Comparison of ENCODE assay signal across 4 worm cellular contexts in genomic region chrV:156044-156869, ce11.
TF ChIP-seq lines count a peak whose summit lies in the region.

TSS of gene ttb-1 (plus strand) at chrV:156819.

TF ChIP-seq in whole organism, L2 larva, 48 proteins besides CTCF, POLR2A, EP300 and RAD21:
- peak; percentile 6 for TF ChIP-seq F13H6.1 (tag; optimal IDR thresholded peaks at IDR 0.05; lab: Kevin White, UChicago)
- TF ChIP-seq gmeb-1 (tag; optimal IDR thresholded peaks at IDR 0.05; lab: Kevin White, UChicago) = peak; percentile 94
- no peak for TF ChIP-seq alr-1 (tag; optimal IDR thresholded peaks at IDR 0.05; lab: Kevin White, UChicago)
- TF ChIP-seq ztf-1 (GFP tag; conservative IDR thresholded peaks at IDR 0.05; lab: Robert Waterston, UW) = no peak
- TF ChIP-seq C34F6.9 (tag; optimal IDR thresholded peaks at IDR 0.05; lab: Kevin White, UChicago) = peak; percentile 67
- peak; percentile 37 for TF ChIP-seq nhr-129 (tag; optimal IDR thresholded peaks at IDR 0.05; lab: Kevin White, UChicago)
- no peak for TF ChIP-seq nhr-237 (tag; optimal IDR thresholded peaks at IDR 0.05; lab: Kevin White, UChicago)
- peak; percentile 32 for TF ChIP-seq snpc-4 (tag; optimal IDR thresholded peaks at IDR 0.05; lab: Kevin White, UChicago)
- TF ChIP-seq unc-55 (GFP tag; optimal IDR thresholded peaks at IDR 0.05; lab: Kevin White, UChicago) = peak; percentile 66
- peak; percentile 40 for TF ChIP-seq crh-2 (tag; optimal IDR thresholded peaks at IDR 0.05; lab: Kevin White, UChicago)
- TF ChIP-seq lsy-2 (tag; optimal IDR thresholded peaks at IDR 0.05; lab: Kevin White, UChicago) = peak in 1 of 2 experiments; percentile 76
- peak; percentile 26 for TF ChIP-seq lin-13 (GFP tag; optimal IDR thresholded peaks at IDR 0.05; lab: Kevin White, UChicago)
- peak; percentile 28 for TF ChIP-seq sma-3 (GFP tag; optimal IDR thresholded peaks at IDR 0.05; lab: Kevin White, UChicago)
- peak; percentile 7 for TF ChIP-seq egl-27 (tag; optimal IDR thresholded peaks at IDR 0.05; lab: Kevin White, UChicago)

TF ChIP-seq in whole organism, L4 larva, 104 proteins besides CTCF, POLR2A, EP300 and RAD21:
- no peak for TF ChIP-seq zip-2 (tag; optimal IDR thresholded peaks at IDR 0.05; lab: Kevin White, UChicago)
- TF ChIP-seq gei-8 (GFP tag; optimal IDR thresholded peaks at IDR 0.05; lab: Kevin White, UChicago) = no peak
- 0 out of 2 replicates have a peak, but pooled peaks have one; percentile 7 for TF ChIP-seq madf-9 (GFP tag; conservative IDR thresholded peaks at IDR 0.05; lab: Robert Waterston, UW)
- no peak for TF ChIP-seq duxl-1 (tag; optimal IDR thresholded peaks at IDR 0.05; lab: Kevin White, UChicago; ENCODE audit: poor library complexity)
- TF ChIP-seq F10B5.3 (tag; optimal IDR thresholded peaks at IDR 0.05; lab: Kevin White, UChicago) = no peak
- peak; percentile 76 for TF ChIP-seq aha-1 (tag; lab: Kevin White, UChicago)
- no peak for TF ChIP-seq dve-1 (tag; optimal IDR thresholded peaks at IDR 0.05; lab: Kevin White, UChicago; ENCODE audit: insufficient read depth)
- no peak for TF ChIP-seq daf-16 (GFP tag; optimal IDR thresholded peaks at IDR 0.05; lab: Kevin White, UChicago)
- TF ChIP-seq daf-16 (tag; optimal IDR thresholded peaks at IDR 0.05; lab: Kevin White, UChicago) = peak; percentile 2
- no peak for TF ChIP-seq R02D3.7 (tag; optimal IDR thresholded peaks at IDR 0.05; lab: Kevin White, UChicago)
- TF ChIP-seq aly-2 (tag; optimal IDR thresholded peaks at IDR 0.05; lab: Kevin White, UChicago) = no peak
- TF ChIP-seq rbr-2 (tag; optimal IDR thresholded peaks at IDR 0.05; lab: Kevin White, UChicago) = peak; percentile 4
- 0 out of 2 replicates have a peak, but pooled peaks have one; percentile 12 for TF ChIP-seq hmg-1.1 (GFP tag; IDR thresholded peaks at IDR 0.05; lab: Robert Waterston, UW)
- TF ChIP-seq unc-130 (GFP tag; optimal IDR thresholded peaks at IDR 0.05; lab: Kevin White, UChicago) = peak; percentile 27
- peak; percentile 89 for TF ChIP-seq mes-2 (tag; optimal IDR thresholded peaks at IDR 0.05; lab: Kevin White, UChicago; ENCODE audit: poor library complexity, severe bottlenecking)
- peak; percentile 98 for TF ChIP-seq T20F7.1 (GFP tag; optimal IDR thresholded peaks at IDR 0.05; lab: Kevin White, UChicago)
- no peak for TF ChIP-seq php-3 (GFP tag; IDR thresholded peaks at IDR 0.05; lab: Robert Waterston, UW)
- peak; percentile 91 for TF ChIP-seq dpl-1 (GFP tag; optimal IDR thresholded peaks at IDR 0.05; lab: Kevin White, UChicago)

TF ChIP-seq in whole organism, late embryonic, 69 proteins besides CTCF, POLR2A, EP300 and RAD21 (continues in another document):
- TF ChIP-seq ceh-24 (tag; optimal IDR thresholded peaks at IDR 0.05; lab: Kevin White, UChicago) (no peak), ets-4 (tag; optimal IDR thresholded peaks at IDR 0.05; lab: Kevin White, UChicago) (peak; percentile 35), mec-3 (tag; optimal IDR thresholded peaks at IDR 0.05; lab: Kevin White, UChicago; ENCODE audit: borderline replicate concordance) (peak; percentile 1), ref-2 (tag; optimal IDR thresholded peaks at IDR 0.05; lab: Kevin White, UChicago) (peak; percentile 68), ceh-9 (tag; optimal IDR thresholded peaks at IDR 0.05; lab: Kevin White, UChicago) (no peak), ahr-1 (tag; optimal IDR thresholded peaks at IDR 0.05; lab: Kevin White, UChicago) (no peak), hlh-8 (tag; optimal IDR thresholded peaks at IDR 0.05; lab: Kevin White, UChicago) (peak; percentile 14), ceh-6 (GFP tag; optimal IDR thresholded peaks at IDR 0.05; lab: Kevin White, UChicago) (no peak), sdc-2 (tag; optimal IDR thresholded peaks at IDR 0.05; lab: Kevin White, UChicago) (no peak), fkh-6 (tag; optimal IDR thresholded peaks at IDR 0.05; lab: Kevin White, UChicago) (no peak), pax-1 (tag; optimal IDR thresholded peaks at IDR 0.05; lab: Kevin White, UChicago) (no peak), tbx-7 (tag; optimal IDR thresholded peaks at IDR 0.05; lab: Kevin White, UChicago) (peak; percentile 67), K02D7.2 (tag; optimal IDR thresholded peaks at IDR 0.05; lab: Kevin White, UChicago) (no peak), elt-4 (tag; optimal IDR thresholded peaks at IDR 0.05; lab: Kevin White, UChicago) (no peak), nhr-11 (tag; optimal IDR thresholded peaks at IDR 0.05; lab: Kevin White, UChicago) (no peak), lim-6 (tag; optimal IDR thresholded peaks at IDR 0.05; lab: Kevin White, UChicago) (no peak), unc-55 (GFP tag; optimal IDR thresholded peaks at IDR 0.05; lab: Kevin White, UChicago) (no peak), ceh-30 (tag; optimal IDR thresholded peaks at IDR 0.05; lab: Kevin White, UChicago) (no peak), rnt-1 (tag; optimal IDR thresholded peaks at IDR 0.05; lab: Kevin White, UChicago) (peak; percentile 8), hlh-6 (tag; optimal IDR thresholded peaks at IDR 0.05; lab: Kevin White, UChicago) (peak; percentile 31), ttx-3 (tag; optimal IDR thresholded peaks at IDR 0.05; lab: Kevin White, UChicago) (no peak), nfya-1 (tag; optimal IDR thresholded peaks at IDR 0.05; lab: Kevin White, UChicago) (no peak), tbx-2 (tag; optimal IDR thresholded peaks at IDR 0.05; lab: Kevin White, UChicago) (peak; percentile 19), dmd-4 (tag; optimal IDR thresholded peaks at IDR 0.05; lab: Kevin White, UChicago; ENCODE audit: borderline replicate concordance) (no peak), ztf-16 (tag; optimal IDR thresholded peaks at IDR 0.05; lab: Kevin White, UChicago) (peak; percentile 18), fax-1 (tag; optimal IDR thresholded peaks at IDR 0.05; lab: Kevin White, UChicago) (no peak), elt-2 (tag; optimal IDR thresholded peaks at IDR 0.05; lab: Kevin White, UChicago) (peak; percentile 23), hlh-13 (GFP tag; optimal IDR thresholded peaks at IDR 0.05; lab: Kevin White, UChicago) (no peak), C08G9.2 (tag; optimal IDR thresholded peaks at IDR 0.05; lab: Kevin White, UChicago) (peak; percentile 83), K09A11.1 (tag; optimal IDR thresholded peaks at IDR 0.05; lab: Kevin White, UChicago; ENCODE audit: insufficient read depth) (no peak), eyg-1 (tag; optimal IDR thresholded peaks at IDR 0.05; lab: Kevin White, UChicago) (no peak), ceh-31 (tag; optimal IDR thresholded peaks at IDR 0.05; lab: Kevin White, UChicago) (peak; percentile 74), unc-86 (tag; optimal IDR thresholded peaks at IDR 0.05; lab: Kevin White, UChicago) (no peak)

TF ChIP-seq in whole organism, mixed stage, embryonic, 35 proteins besides CTCF, POLR2A, EP300 and RAD21:
- TF ChIP-seq ham-2 (GFP tag; optimal IDR thresholded peaks at IDR 0.05; lab: Kevin White, UChicago) (peak; percentile 12), mep-1 (tag; optimal IDR thresholded peaks at IDR 0.05; lab: Kevin White, UChicago) (no peak), ces-1 (GFP tag; optimal IDR thresholded peaks at IDR 0.05; lab: Kevin White, UChicago) (peak; percentile 20), lsy-2 (tag; optimal IDR thresholded peaks at IDR 0.05; lab: Kevin White, UChicago) (peak; percentile 11), elt-3 (tag; optimal IDR thresholded peaks at IDR 0.05; lab: Kevin White, UChicago) (no peak)
